Fruit fly (Drosophila melanogaster) whole organism, prepupa: ENCODE results near the gene CG31960.

Experiments
- CG10631 ChIP-seq: fragments of 200-800 bp; sonication (Bioruptor generic); optimal IDR thresholded peaks from 2 replicates; lab custom pipeline; 2016; ENCODE audit warnings: missing biosample characterization, missing genetic modification characterization
- CG11294 ChIP-seq: fragments of 200-800 bp; sonication (Bioruptor generic); IDR thresholded peaks from 2 replicates; pipeline ENCODE4 v1.3.6; 2022; ENCODE audit warnings: missing biosample characterization, missing genetic modification characterization
- CG11762 ChIP-seq: fragments of 200-800 bp; sonication (Bioruptor generic); optimal IDR thresholded peaks from 3 replicates; lab custom pipeline; 2016; ENCODE audit warnings: missing biosample characterization, missing genetic modification characterization; ENCODE audit not compliant: insufficient read depth
- CG11902 ChIP-seq: fragments of 200-800 bp; sonication (Bioruptor generic); optimal IDR thresholded peaks from 3 replicates; lab custom pipeline; 2016; ENCODE audit warnings: missing biosample characterization, missing genetic modification characterization
- CG15336 ChIP-seq: fragments of 200-800 bp; sonication (Bioruptor generic); IDR thresholded peaks from 2 replicates; pipeline ENCODE4 v1.3.6; 2022; ENCODE audit warnings: missing biosample characterization, missing genetic modification characterization
- CG1621 ChIP-seq: fragments of 200-800 bp; sonication (Bioruptor generic); optimal IDR thresholded peaks from 3 replicates; lab custom pipeline; 2018; ENCODE audit warnings: missing biosample characterization, mild to moderate bottlenecking, missing genetic modification characterization
- CG16779 ChIP-seq: fragments of 200-800 bp; sonication (Bioruptor generic); optimal IDR thresholded peaks from 3 replicates; lab custom pipeline; 2017; ENCODE audit warnings: missing biosample characterization, mild to moderate bottlenecking, missing genetic modification characterization
- CG3032 ChIP-seq: fragments of 200-800 bp; optimal IDR thresholded peaks from 2 replicates; lab custom pipeline; 2019; ENCODE audit warnings: missing biosample characterization, mild to moderate bottlenecking, missing genetic modification characterization, moderate library complexity
- CG3919 ChIP-seq: fragments of 200-800 bp; sonication (Bioruptor generic); optimal IDR thresholded peaks from 3 replicates; lab custom pipeline; 2016; ENCODE audit warnings: missing biosample characterization, missing genetic modification characterization
- CG6163 ChIP-seq: fragments of 200-800 bp; sonication (Bioruptor generic); IDR thresholded peaks from 3 replicates; pipeline ENCODE4 v1.3.6; 2022; ENCODE audit warnings: missing biosample characterization, missing genetic modification characterization
- CG6792 ChIP-seq: fragments of 200-800 bp; sonication (Bioruptor generic); optimal IDR thresholded peaks from 3 replicates; lab custom pipeline; 2016; ENCODE audit warnings: missing biosample characterization, missing genetic modification characterization
- CG6808 ChIP-seq: fragments of 200-800 bp; sonication (Bioruptor generic); optimal IDR thresholded peaks from 3 replicates; lab custom pipeline; 2017; ENCODE audit warnings: missing biosample characterization, missing genetic modification characterization, mild to moderate bottlenecking, moderate library complexity, missing genetic modification reagents
- CG6854 ChIP-seq: fragments of 200-800 bp; sonication (Bioruptor generic); optimal IDR thresholded peaks from 2 replicates; lab custom pipeline; 2017; ENCODE audit warnings: missing biosample characterization, mild to moderate bottlenecking, missing genetic modification characterization
- CG7368 ChIP-seq: fragments of 200-800 bp; sonication (Bioruptor generic); optimal IDR thresholded peaks from 3 replicates; lab custom pipeline; 2016; ENCODE audit warnings: missing biosample characterization, missing genetic modification characterization
- CG8632 ChIP-seq: fragments of 200-800 bp; sonication (Bioruptor generic); optimal IDR thresholded peaks from 3 replicates; lab custom pipeline; 2016; ENCODE audit warnings: missing biosample characterization, missing genetic modification characterization
- CG9139 ChIP-seq: fragments of 200-800 bp; sonication (Bioruptor generic); optimal IDR thresholded peaks from 3 replicates; lab custom pipeline; 2017; ENCODE audit warnings: missing biosample characterization, mild to moderate bottlenecking, missing genetic modification characterization
- Eip75B ChIP-seq: fragments of 200-800 bp; sonication (Bioruptor generic); optimal IDR thresholded peaks from 3 replicates; lab custom pipeline; 2016; ENCODE audit warnings: missing biosample characterization, missing genetic modification characterization
- Eip78C ChIP-seq: fragments of 200-800 bp; sonication (Bioruptor generic); peaks from one replicate; lab custom pipeline; 2016; ENCODE audit warnings: missing biosample characterization, missing genetic modification characterization
- Eip93F ChIP-seq: fragments of 200-800 bp; sonication (Bioruptor generic); optimal IDR thresholded peaks from 2 replicates; lab custom pipeline; 2016; ENCODE audit warnings: missing biosample characterization, mild to moderate bottlenecking, missing genetic modification characterization
- Ets96B ChIP-seq: fragments of 200-800 bp; optimal IDR thresholded peaks from 2 replicates; lab custom pipeline; 2019; ENCODE audit warnings: missing biosample characterization, mild to moderate bottlenecking, missing genetic modification characterization, moderate library complexity
- Hr4 ChIP-seq: fragments of 200-800 bp; sonication (Bioruptor generic); optimal IDR thresholded peaks from 3 replicates; lab custom pipeline; 2016; ENCODE audit warnings: missing biosample characterization, missing genetic modification characterization
- Lpt ChIP-seq: fragments of 200-800 bp; sonication (Bioruptor generic); optimal IDR thresholded peaks from 3 replicates; lab custom pipeline; 2016; ENCODE audit warnings: missing biosample characterization, missing genetic modification characterization
- Met ChIP-seq: fragments of 200-800 bp; sonication (Bioruptor generic); optimal IDR thresholded peaks from 3 replicates; lab custom pipeline; 2016; ENCODE audit warnings: missing biosample characterization, missing genetic modification characterization
- OdsH ChIP-seq: fragments of 200-800 bp; sonication (Bioruptor generic); optimal IDR thresholded peaks from 3 replicates; lab custom pipeline; 2016; ENCODE audit warnings: missing biosample characterization, missing genetic modification characterization
- Sox102F ChIP-seq: fragments of 200-800 bp; sonication (Bioruptor generic); optimal IDR thresholded peaks from 2 replicates; lab custom pipeline; 2016; ENCODE audit warnings: missing biosample characterization, mild to moderate bottlenecking, missing genetic modification characterization
- Sox14 ChIP-seq: fragments of 200-800 bp; sonication (Bioruptor generic); optimal IDR thresholded peaks from 3 replicates; lab custom pipeline; 2016; ENCODE audit warnings: missing biosample characterization, missing genetic modification characterization
- dac ChIP-seq: fragments of 200-800 bp; sonication (Bioruptor generic); optimal IDR thresholded peaks from 2 replicates; lab custom pipeline; 2017; ENCODE audit warnings: missing biosample characterization, mild to moderate bottlenecking, missing genetic modification characterization
- dsx ChIP-seq: fragments of 200-800 bp; optimal IDR thresholded peaks from 3 replicates; lab custom pipeline; 2019; ENCODE audit warnings: missing biosample characterization, mild to moderate bottlenecking, missing genetic modification characterization, moderate library complexity; ENCODE audit not compliant: poor library complexity, severe bottlenecking
- eg ChIP-seq: fragments of 200-800 bp; sonication (Bioruptor generic); IDR thresholded peaks from 3 replicates; pipeline ENCODE4 v1.3.6; 2022; ENCODE audit warnings: missing biosample characterization, missing genetic modification characterization
- fd59A ChIP-seq: fragments of 200-800 bp; sonication (Bioruptor generic); optimal IDR thresholded peaks from 2 replicates; lab custom pipeline; 2017; ENCODE audit warnings: missing biosample characterization, mild to moderate bottlenecking, missing genetic modification characterization, missing genetic modification reagents
- fkh ChIP-seq: fragments of 200-800 bp; sonication (Bioruptor generic); optimal IDR thresholded peaks from 3 replicates; lab custom pipeline; 2017; ENCODE audit warnings: missing biosample characterization, mild to moderate bottlenecking, missing genetic modification characterization, moderate library complexity
- net ChIP-seq: fragments of 200-800 bp; sonication (Bioruptor generic); optimal IDR thresholded peaks from 3 replicates; lab custom pipeline; 2016; ENCODE audit warnings: missing biosample characterization, missing genetic modification characterization
- salr ChIP-seq, 2 experiments: fragments of 200-800 bp; sonication (Bioruptor generic); optimal IDR thresholded peaks; 3 replicates each; lab custom pipeline; 2016 to 2018; ENCODE audit warnings: missing biosample characterization in 2 of 2, missing genetic modification characterization in 2 of 2, mild to moderate bottlenecking in 1 of 2
- ss ChIP-seq, 2 experiments: fragments of 200-800 bp; sonication (Bioruptor generic); optimal IDR thresholded peaks; 2 replicates in 1 of 2; 3 replicates in 1 of 2; lab custom pipeline; 2017 to 2018; ENCODE audit warnings: mild to moderate bottlenecking in 2 of 2, missing biosample characterization in 2 of 2, missing genetic modification characterization in 2 of 2, moderate library complexity in 1 of 2
- svp ChIP-seq: fragments of 200-800 bp; sonication (Bioruptor generic); peaks from one replicate; lab custom pipeline; 2016; ENCODE audit warnings: missing biosample characterization, missing genetic modification characterization
- topi ChIP-seq: fragments of 200-800 bp; sonication (Bioruptor generic); optimal IDR thresholded peaks from 3 replicates; lab custom pipeline; 2016; ENCODE audit warnings: missing biosample characterization, missing genetic modification characterization
- vri ChIP-seq: fragments of 200-800 bp; sonication (Bioruptor generic); optimal IDR thresholded peaks from 3 replicates; lab custom pipeline; 2016; ENCODE audit warnings: missing biosample characterization, mild to moderate bottlenecking, missing genetic modification characterization

The CG31960 gene

DNA sequence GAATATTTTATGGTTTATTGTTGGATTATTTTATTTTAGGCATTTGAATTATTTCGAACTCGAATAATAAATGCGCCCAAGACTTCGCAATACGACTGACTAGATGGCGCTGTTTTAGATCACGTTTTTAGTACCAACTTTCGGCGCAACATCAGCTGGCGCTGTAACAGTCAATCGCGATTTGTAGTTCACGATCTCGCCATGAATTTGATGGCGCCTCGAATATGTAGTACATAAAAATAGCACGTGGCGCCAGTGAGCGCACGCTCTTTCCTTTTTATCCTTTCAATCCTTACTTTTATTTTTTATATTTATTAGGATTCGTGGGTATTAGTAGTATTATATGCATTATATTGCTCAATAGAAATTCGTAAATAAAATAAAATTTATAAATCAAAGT lies 1.5 kb downstream of the CG31960 start (continued):
- peak; percentile 54 for TF ChIP-seq svp (GFP tag; lab: Kevin White, UChicago)
- TF ChIP-seq CG3919 (GFP tag; lab: Kevin White, UChicago): peak; percentile 63
- peak; percentile 26 for TF ChIP-seq CG3032 (tag; lab: Kevin White, UChicago)
- TF ChIP-seq Hr4 (GFP tag; lab: Kevin White, UChicago): peak; percentile 28
- TF ChIP-seq CG6808 (GFP tag; lab: Kevin White, UChicago): no peak
- TF ChIP-seq dac: peak; percentile 18
- TF ChIP-seq CG6792 (GFP tag; lab: Kevin White, UChicago): peak; percentile 47
- peak; percentile 29 for TF ChIP-seq CG11902 (GFP tag; lab: Kevin White, UChicago)
- TF ChIP-seq Eip78C (GFP tag; lab: Kevin White, UChicago): peak; percentile 77
- no peak for TF ChIP-seq CG11294 (GFP tag; lab: Robert Waterston, UW)
- TF ChIP-seq net (GFP tag; lab: Kevin White, UChicago): peak; percentile 68
- peak; percentile 62 for TF ChIP-seq OdsH (GFP tag; lab: Kevin White, UChicago)

DNA sequence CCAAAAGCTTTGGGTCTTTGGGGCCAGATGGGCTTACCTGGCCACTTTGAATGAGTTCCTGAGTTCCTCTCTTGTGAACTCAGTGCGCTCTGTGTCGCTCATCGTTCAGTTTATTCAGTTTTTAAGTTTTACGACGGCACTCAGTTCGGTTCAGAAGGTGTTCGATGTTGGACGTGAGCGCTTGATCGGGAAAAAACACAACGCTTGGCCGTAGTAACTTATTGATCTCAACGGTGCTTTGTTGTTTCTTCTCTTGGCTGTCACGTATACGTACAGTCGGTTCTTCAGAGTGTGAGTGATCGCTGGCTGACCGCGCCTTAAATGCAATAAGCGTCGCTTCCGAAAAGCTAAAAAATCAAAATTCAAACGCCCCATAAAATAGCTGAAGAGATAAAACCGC lies 2.3 kb downstream of the CG31960 start, which contains the start of gene bark:
bark (plus strand) TSS at position 140 of the 400 bp plus-strand sequence.
- peak; percentile 16 for TF ChIP-seq CG1621 (tag; lab: Kevin White, UChicago)
- TF ChIP-seq CG8632 (GFP tag; lab: Kevin White, UChicago): no peak
- no peak for TF ChIP-seq Hr4 (GFP tag; lab: Kevin White, UChicago)
- no peak for TF ChIP-seq CG10631 (GFP tag; lab: Kevin White, UChicago)
- no peak for TF ChIP-seq CG7368 (GFP tag; lab: Kevin White, UChicago)
- peak; percentile 25 to 56 for TF ChIP-seq ss (GFP tag; optimal IDR thresholded peaks at IDR 0.05; lab: Kevin White, UChicago)
- peak; percentile 20 for TF ChIP-seq dsx
- TF ChIP-seq CG16779 (tag; lab: Kevin White, UChicago): peak; percentile 53
- peak; percentile 81 for TF ChIP-seq vri (GFP tag; lab: Kevin White, UChicago)
- TF ChIP-seq topi (GFP tag; lab: Kevin White, UChicago): peak; percentile 39
- peak; percentile 21 for TF ChIP-seq fkh (GFP tag; lab: Kevin White, UChicago)
- no peak for TF ChIP-seq Eip93F (GFP tag; lab: Kevin White, UChicago)
- peak; percentile 65 for TF ChIP-seq CG9139
- no peak for TF ChIP-seq Ets96B (tag; lab: Kevin White, UChicago)
- TF ChIP-seq Sox102F (GFP tag; lab: Kevin White, UChicago): peak; percentile 46
- peak; percentile 65 for TF ChIP-seq Eip78C (GFP tag; lab: Kevin White, UChicago)
- peak; percentile 59 for TF ChIP-seq CG3919 (GFP tag; lab: Kevin White, UChicago)
- peak; percentile 53; the same call in 1 of the 3 replicates for TF ChIP-seq eg (GFP tag; lab: Robert Waterston, UW)
- TF ChIP-seq CG6808 (GFP tag; lab: Kevin White, UChicago): no peak
- TF ChIP-seq Lpt (GFP tag; lab: Kevin White, UChicago): peak; percentile 0
- TF ChIP-seq CG15336 (GFP tag; lab: Robert Waterston, UW): peak; percentile 38; the same call in 1 of the 2 replicates
- TF ChIP-seq Sox14: peak; percentile 58
- peak; percentile 75 for TF ChIP-seq CG6854 (GFP tag; lab: Kevin White, UChicago)
- TF ChIP-seq CG6163 (GFP tag; lab: Robert Waterston, UW): peak; percentile 65
- TF ChIP-seq salr (GFP tag; optimal IDR thresholded peaks at IDR 0.05; lab: Kevin White, UChicago): no peak
- TF ChIP-seq net (GFP tag; lab: Kevin White, UChicago): peak; percentile 4
- peak; percentile 7 for TF ChIP-seq Eip75B

DNA sequence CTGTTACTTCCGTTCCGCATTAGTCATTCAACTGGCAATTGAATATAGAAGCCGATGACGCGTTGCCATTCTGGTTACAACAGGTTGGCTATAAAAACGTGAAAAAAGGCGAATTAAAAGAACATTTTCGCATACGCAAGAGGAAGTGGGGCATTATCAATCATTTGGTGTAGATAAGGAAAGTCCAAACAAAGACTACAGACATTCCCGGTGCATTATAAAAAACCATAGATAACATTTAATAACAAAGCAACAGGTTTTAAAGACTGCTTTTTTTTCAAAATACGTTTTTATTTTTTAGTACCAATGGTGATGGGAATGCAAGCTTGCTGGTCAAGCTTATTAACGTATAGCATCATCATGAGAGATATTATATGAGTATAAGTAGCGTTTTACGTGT lies 3.4 kb downstream of the CG31960 start:
- TF ChIP-seq fd59A (GFP tag; lab: Kevin White, UChicago) (no peak), vri (GFP tag; lab: Kevin White, UChicago) (peak; percentile 67), Eip78C (GFP tag; lab: Kevin White, UChicago) (peak; percentile 53), CG15336 (GFP tag; lab: Robert Waterston, UW) (no peak), eg (GFP tag; lab: Robert Waterston, UW) (no peak), svp (GFP tag; lab: Kevin White, UChicago) (peak; percentile 22), CG11762 (GFP tag; lab: Kevin White, UChicago) (no peak), Sox14 (peak; percentile 18), dac (no peak), Met (GFP tag; lab: Kevin White, UChicago) (no peak), CG10631 (GFP tag; lab: Kevin White, UChicago) (no peak)
